Worm (Caenorhabditis elegans) whole organism, midembryonic: Measurements from ENCODE around the gene ttr-2.

Source experiments
- cog-1 ChIP-seq: sonication (generic microtip); optimal IDR thresholded peaks from 2 replicates; lab custom pipeline; 2016; ENCODE audit warnings: missing genetic modification characterization, missing compliant biosample characterization
- flt-1 ChIP-seq: fragments of 200-800 bp; sonication (Bioruptor generic); IDR thresholded peaks from 2 replicates; pipeline ENCODE4 v1.3.6; 2022; ENCODE audit warnings: missing genetic modification characterization, missing compliant biosample characterization
- tab-1 ChIP-seq: fragments of 200-800 bp; sonication (Bioruptor generic); IDR thresholded peaks from 2 replicates; pipeline ENCODE4 v1.3.6; 2022; ENCODE audit warnings: missing genetic modification characterization, missing compliant biosample characterization
- ztf-29 ChIP-seq: fragments of 200-800 bp; sonication (Bioruptor generic); IDR thresholded peaks from 2 replicates; pipeline ENCODE4 v1.3.6; 2022; ENCODE audit warnings: missing genetic modification reagents, missing genetic modification characterization, missing compliant biosample characterization

- no peak for TF ChIP-seq flt-1 (GFP tag; lab: Robert Waterston, UW)
- no peak for TF ChIP-seq cog-1
- TF ChIP-seq ztf-29 (GFP tag; lab: Robert Waterston, UW), result no peak
- TF ChIP-seq tab-1 (GFP tag; lab: Robert Waterston, UW), result no peak
These were observed 27.8 kb upstream of the ttr-2 start for ce11 chrIII:9899720-9900119.
